Fruit fly (Drosophila melanogaster): ENCODE data around the gene ImpL2.

ImpL2 gene

DNA sequence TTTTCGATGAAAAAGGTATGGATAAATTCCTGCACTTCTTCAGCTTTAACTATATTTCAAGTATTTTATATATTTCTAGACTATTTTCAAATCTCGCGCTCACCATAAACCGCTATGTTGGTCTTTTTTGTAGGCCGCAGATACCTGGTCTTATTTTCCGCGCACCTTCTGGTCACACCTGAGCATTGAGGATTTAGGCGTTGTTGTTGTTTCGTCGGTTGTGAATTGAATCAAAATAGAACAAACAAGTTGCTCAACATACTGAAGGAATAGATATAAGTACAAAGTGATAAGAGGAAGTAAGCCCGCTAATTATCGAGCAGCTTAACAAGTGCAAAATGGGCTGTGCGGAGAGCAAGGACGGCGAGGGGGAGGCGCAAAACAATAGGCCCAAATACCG lies 41.8 kb upstream of the ImpL2 start, which contains the start of gene Ctl1 (continued):
- TF ChIP-seq CG3995 (GFP tag; optimal IDR thresholded peaks at IDR 0.05) (no peak), CG1233 (GFP tag; optimal IDR thresholded peaks at IDR 0.05) (no peak), CG17568 (GFP tag; optimal IDR thresholded peaks at IDR 0.05) (no peak), CG2116 (GFP tag; optimal IDR thresholded peaks at IDR 0.05) (peak; percentile 11), tx (GFP tag; optimal IDR thresholded peaks at IDR 0.05) (no peak), trem (tag; optimal IDR thresholded peaks at IDR 0.05) (peak; percentile 42), HLH4C (GFP tag; IDR thresholded peaks at IDR 0.05; ENCODE audit: partially characterized antibody) (no peak), ato (GFP tag; IDR thresholded peaks at IDR 0.05; ENCODE audit: partially characterized antibody) (no peak), HLH54F (GFP tag; optimal IDR thresholded peaks at IDR 0.05) (no peak), Lhr (GFP tag; optimal IDR thresholded peaks at IDR 0.05) (no peak), NC2β (GFP tag; optimal IDR thresholded peaks at IDR 0.05) (no peak), knrl (GFP tag; IDR thresholded peaks at IDR 0.05; ENCODE audit: partially characterized antibody) (no peak), CG5180 (GFP tag; optimal IDR thresholded peaks at IDR 0.05) (no peak), CG2712 (tag; optimal IDR thresholded peaks at IDR 0.05) (no peak), cwo (GFP tag; optimal IDR thresholded peaks at IDR 0.05) (no peak), CG6683 (GFP tag; optimal IDR thresholded peaks at IDR 0.05) (no peak), br (optimal IDR thresholded peaks at IDR 0.05) (no peak), cas (GFP tag; IDR thresholded peaks at IDR 0.05) (no peak), CG33213 (GFP tag; optimal IDR thresholded peaks at IDR 0.05) (no peak), CG3065 (GFP tag; optimal IDR thresholded peaks at IDR 0.05) (no peak), NK7.1 (GFP tag; optimal IDR thresholded peaks at IDR 0.05) (no peak), CG5245 (GFP tag; optimal IDR thresholded peaks at IDR 0.05) (no peak), CG15601 (tag; optimal IDR thresholded peaks at IDR 0.05) (peak; percentile 20), CG10321 (GFP tag; IDR thresholded peaks at IDR 0.05) (no peak), Trl (optimal IDR thresholded peaks at IDR 0.05) (no peak), Trl (GFP tag; optimal IDR thresholded peaks at IDR 0.05) (no peak), jing (GFP tag; optimal IDR thresholded peaks at IDR 0.05) (no peak), CG18262 (tag; optimal IDR thresholded peaks at IDR 0.05) (no peak), Rfx (GFP tag; IDR thresholded peaks at IDR 0.05) (no peak), ERR (GFP tag; optimal IDR thresholded peaks at IDR 0.05) (no peak), Dp (GFP tag; optimal IDR thresholded peaks at IDR 0.05) (peak; percentile 91), CG15514 (GFP tag; optimal IDR thresholded peaks at IDR 0.05) (peak; percentile 51), E2f1 (GFP tag; IDR thresholded peaks at IDR 0.05) (no peak), sens (GFP tag) (peak; percentile 84), Myb (GFP tag; optimal IDR thresholded peaks at IDR 0.05) (peak; percentile 35), Sox102F (GFP tag; optimal IDR thresholded peaks at IDR 0.05) (no peak), CG15479 (GFP tag; optimal IDR thresholded peaks at IDR 0.05) (peak; percentile 5), CG34422 (GFP tag; IDR thresholded peaks at IDR 0.05) (peak; percentile 26; the same call in 1 of the 3 replicates), CG7357 (GFP tag; IDR thresholded peaks at IDR 0.05) (no peak), CG4617 (GFP tag; optimal IDR thresholded peaks at IDR 0.05; ENCODE audit: borderline replicate concordance) (peak; percentile 43), sr (GFP tag; IDR thresholded peaks at IDR 0.05) (no peak), BEAF-32 (GFP tag; optimal IDR thresholded peaks at IDR 0.05) (peak; percentile 11), lbe (GFP tag; optimal IDR thresholded peaks at IDR 0.05) (no peak), pros (GFP tag; optimal IDR thresholded peaks at IDR 0.05) (no peak), CG34224 (GFP tag; IDR thresholded peaks at IDR 0.05; ENCODE audit: partially characterized antibody) (no peak), Med (GFP tag) (peak; percentile 55), Poxn (GFP tag; IDR thresholded peaks at IDR 0.05) (no peak), MBD-R2 (GFP tag; IDR thresholded peaks at IDR 0.05) (peak; percentile 43; the same call in 1 of the 2 replicates), dan (GFP tag; IDR thresholded peaks at IDR 0.05) (no peak), CG11723 (GFP tag; optimal IDR thresholded peaks at IDR 0.05) (no peak), dmrt11E (tag; optimal IDR thresholded peaks at IDR 0.05) (no peak), Oaz (GFP tag; IDR thresholded peaks at IDR 0.05) (no peak)

Data from whole organism, embryonic.